Worm (Caenorhabditis elegans) whole organism, midembryonic: ENCODE measurements around the gene F09E5.8.

ENCODE experiments used
- cog-1 ChIP-seq: sonication (generic microtip); optimal IDR thresholded peaks from 2 replicates; lab custom pipeline; 2016; ENCODE audit warnings: missing genetic modification characterization, missing compliant biosample characterization
- klf-2 ChIP-seq: fragments of 200-800 bp; sonication (Bioruptor generic); conservative IDR thresholded peaks from 2 replicates; pipeline ENCODE4 v1.3.6; 2022; ENCODE audit warnings: missing genetic modification reagents, missing genetic modification characterization, missing compliant biosample characterization
- ztf-23 ChIP-seq: fragments of 200-800 bp; sonication (Bioruptor generic); IDR thresholded peaks from 2 replicates; pipeline ENCODE4 v1.3.6; 2022; ENCODE audit warnings: missing genetic modification reagents, missing genetic modification characterization, missing compliant biosample characterization
- ztf-29 ChIP-seq: fragments of 200-800 bp; sonication (Bioruptor generic); IDR thresholded peaks from 2 replicates; pipeline ENCODE4 v1.3.6; 2022; ENCODE audit warnings: missing genetic modification reagents, missing genetic modification characterization, missing compliant biosample characterization

DNA sequence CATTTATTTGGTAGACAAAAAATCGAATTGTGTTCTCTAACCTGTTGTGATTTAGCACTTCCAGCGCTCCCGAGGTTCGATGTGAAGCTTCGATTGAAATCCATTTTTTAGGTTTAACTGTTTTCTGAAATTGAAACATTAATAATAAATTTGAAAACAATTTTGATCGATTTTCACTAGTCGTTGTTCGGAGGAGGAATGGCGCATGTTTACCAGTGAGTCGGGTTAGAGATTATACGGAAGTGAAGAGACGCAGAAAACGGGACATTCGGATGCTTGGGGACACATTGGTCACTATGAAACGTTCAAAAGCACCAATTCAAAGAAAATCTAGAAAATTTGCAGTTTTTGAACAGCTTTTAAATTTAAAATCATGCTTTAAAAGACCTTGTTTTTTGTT is 48.3 kb downstream of the F09E5.8 start, which contains the start of gene fbxl-3:
- TF ChIP-seq ztf-29 (no peak), klf-2 (GFP tag; lab: Robert Waterston, UW) (no peak), ztf-23 (no peak), cog-1 (tag; lab: Kevin White, UChicago) (no peak)
